Worm (Caenorhabditis elegans) whole organism, L4 larva: Measurements from ENCODE around the gene ceh-30.
A peak's percentile ranks its signal among the peaks of the same experiment; 100 is the strongest.

Experiments
- R02D3.7 ChIP-seq: fragments of 150-350 bp; sonication (generic microtip); optimal IDR thresholded peaks from 3 replicates; lab custom pipeline; 2014; ENCODE audit warnings: missing biosample characterization, missing genetic modification characterization
- T20F7.1 ChIP-seq: fragments of 200-800 bp; sonication (Bioruptor generic); optimal IDR thresholded peaks from 2 replicates; lab custom pipeline; 2018; ENCODE audit warnings: mild to moderate bottlenecking, missing genetic modification characterization, missing compliant biosample characterization
- Y75B8A.6 ChIP-seq: fragments of 200-800 bp; sonication (Bioruptor generic); IDR thresholded peaks from 2 replicates; pipeline ENCODE4 v1.3.6; 2022; ENCODE audit warnings: missing genetic modification reagents, missing genetic modification characterization, missing compliant biosample characterization
- aha-1 ChIP-seq: fragments of 150-350 bp; peaks from one replicate; lab custom pipeline; 2014; ENCODE audit warnings: missing biosample characterization, missing genetic modification characterization
- ama-1 ChIP-seq: fragments of 150-350 bp; optimal IDR thresholded peaks from 2 replicates; lab custom pipeline; 2014; ENCODE audit warnings: inconsistent platforms, mixed read lengths
- attf-4 ChIP-seq: sonication (generic microtip); optimal IDR thresholded peaks from 3 replicates; lab custom pipeline; 2017; ENCODE audit warnings: missing biosample characterization, missing genetic modification characterization
- ceh-20 ChIP-seq: fragments of 200-800 bp; sonication (Bioruptor generic); IDR thresholded peaks from 2 replicates; pipeline ENCODE4 v1.3.6; 2022; ENCODE audit warnings: missing genetic modification reagents, missing genetic modification characterization, missing compliant biosample characterization
- ceh-44 ChIP-seq: fragments of 200-800 bp; sonication (Bioruptor generic); IDR thresholded peaks from 2 replicates; pipeline ENCODE4 v1.3.6; 2022; ENCODE audit warnings: missing genetic modification reagents, missing genetic modification characterization, missing compliant biosample characterization
- ceh-62 ChIP-seq: sonication (generic microtip); optimal IDR thresholded peaks from 2 replicates; lab custom pipeline; 2017; ENCODE audit warnings: missing biosample characterization, missing genetic modification characterization
- ces-1 ChIP-seq: fragments of 150-350 bp; sonication (generic microtip); optimal IDR thresholded peaks from 4 replicates; lab custom pipeline; 2014; ENCODE audit warnings: missing biosample characterization, missing genetic modification reagents, missing genetic modification characterization
- cey-2 ChIP-seq: sonication (generic microtip); optimal IDR thresholded peaks from 3 replicates; lab custom pipeline; 2017; ENCODE audit warnings: missing genetic modification characterization, mild to moderate bottlenecking, missing compliant biosample characterization, antibody characterized with exemption, borderline replicate concordance; ENCODE audit not compliant: insufficient read depth
- ctbp-1 ChIP-seq: fragments of 200-800 bp; sonication (Bioruptor generic); IDR thresholded peaks from 2 replicates; pipeline ENCODE4 v1.3.6; 2022; ENCODE audit warnings: missing genetic modification reagents, missing genetic modification characterization, missing compliant biosample characterization
- daf-16 ChIP-seq, 3 experiments: sonication (generic microtip); optimal IDR thresholded peaks; 2 replicates each; lab custom pipeline; 2016 to 2017; ENCODE audit warnings: missing genetic modification characterization in 3 of 3, missing genetic modification reagents in 3 of 3, mild to moderate bottlenecking in 2 of 3, missing compliant biosample characterization in 2 of 3, missing biosample characterization in 1 of 3, moderate library complexity in 1 of 3
- daf-8 ChIP-seq: fragments of 200-800 bp; sonication (Bioruptor generic); IDR thresholded peaks from 2 replicates; pipeline ENCODE4 v1.3.6; 2022; ENCODE audit warnings: missing genetic modification characterization, missing compliant biosample characterization
- dmd-6 ChIP-seq: fragments of 200-800 bp; sonication (Bioruptor generic); IDR thresholded peaks from 2 replicates; pipeline ENCODE4 v1.3.6; 2022; ENCODE audit warnings: missing genetic modification reagents, missing genetic modification characterization, missing compliant biosample characterization
- fkh-10 ChIP-seq: fragments of 150-350 bp; optimal IDR thresholded peaks from 2 replicates; lab custom pipeline; 2014; ENCODE audit warnings: missing biosample characterization, missing genetic modification reagents, missing genetic modification characterization
- hlh-11 ChIP-seq: fragments of 200-800 bp; sonication (Bioruptor generic); optimal IDR thresholded peaks from 2 replicates; lab custom pipeline; 2018; ENCODE audit warnings: mild to moderate bottlenecking, missing genetic modification characterization, missing compliant biosample characterization
- hlh-30 ChIP-seq: sonication (generic microtip); optimal IDR thresholded peaks from 2 replicates; lab custom pipeline; 2017; ENCODE audit warnings: antibody characterized with exemption, mild to moderate bottlenecking, missing genetic modification characterization, missing compliant biosample characterization; ENCODE audit not compliant: insufficient read depth
- hmg-1.1 ChIP-seq: fragments of 200-800 bp; sonication (Bioruptor generic); IDR thresholded peaks from 2 replicates; pipeline ENCODE4 v1.3.6; 2022; ENCODE audit warnings: missing genetic modification reagents, missing genetic modification characterization, missing compliant biosample characterization
- lin-15B ChIP-seq: fragments of 150-350 bp; sonication (generic microtip); optimal IDR thresholded peaks from 3 replicates; lab custom pipeline; 2014; ENCODE audit warnings: missing biosample characterization, missing genetic modification characterization
- madf-9 ChIP-seq: fragments of 200-800 bp; sonication (Bioruptor generic); conservative IDR thresholded peaks from 2 replicates; pipeline ENCODE4 v1.3.6; 2022; ENCODE audit warnings: missing genetic modification reagents, missing genetic modification characterization, missing compliant biosample characterization
- mes-2 ChIP-seq: sonication (generic microtip); optimal IDR thresholded peaks from 2 replicates; lab custom pipeline; 2016; ENCODE audit warnings: missing genotype, mild to moderate bottlenecking, missing genetic modification characterization, missing compliant biosample characterization; ENCODE audit not compliant: poor library complexity, severe bottlenecking
- mxl-3 ChIP-seq: fragments of 200-800 bp; sonication (Bioruptor generic); optimal IDR thresholded peaks from 2 replicates; lab custom pipeline; 2018; ENCODE audit warnings: mild to moderate bottlenecking, missing genetic modification characterization, missing compliant biosample characterization
- nhr-25 ChIP-seq: sonication (generic microtip); optimal IDR thresholded peaks from 2 replicates; lab custom pipeline; 2017; ENCODE audit warnings: missing genetic modification characterization, mild to moderate bottlenecking, missing compliant biosample characterization, antibody characterized with exemption, moderate library complexity, borderline replicate concordance; ENCODE audit not compliant: insufficient read depth
- nhr-42 ChIP-seq: fragments of 200-800 bp; sonication (Bioruptor generic); IDR thresholded peaks from 2 replicates; pipeline ENCODE4 v1.3.6; 2022; ENCODE audit warnings: missing genetic modification characterization, missing compliant biosample characterization
- nhr-77 ChIP-seq: fragments of 150-350 bp; optimal IDR thresholded peaks from 2 replicates; lab custom pipeline; 2014; ENCODE audit warnings: missing biosample characterization, missing genetic modification characterization
- php-3 ChIP-seq: fragments of 200-800 bp; sonication (Bioruptor generic); IDR thresholded peaks from 2 replicates; pipeline ENCODE4 v1.3.6; 2022; ENCODE audit warnings: missing genetic modification reagents, missing genetic modification characterization, missing compliant biosample characterization
- saeg-2 ChIP-seq: fragments of 200-800 bp; sonication (Bioruptor generic); IDR thresholded peaks from 2 replicates; pipeline ENCODE4 v1.3.6; 2022; ENCODE audit warnings: missing genetic modification reagents, missing genetic modification characterization, missing compliant biosample characterization
- set-16 ChIP-seq: fragments of 200-800 bp; sonication (Bioruptor generic); IDR thresholded peaks from 2 replicates; pipeline ENCODE4 v1.3.6; 2022; ENCODE audit warnings: missing genetic modification reagents, missing genetic modification characterization, missing compliant biosample characterization
- spr-3 ChIP-seq: fragments of 200-800 bp; sonication (Bioruptor generic); optimal IDR thresholded peaks from 2 replicates; lab custom pipeline; 2018; ENCODE audit warnings: mild to moderate bottlenecking, missing genetic modification characterization, missing compliant biosample characterization
- tra-1 ChIP-seq: fragments of 200-800 bp; sonication (Bioruptor generic); IDR thresholded peaks from 2 replicates; pipeline ENCODE4 v1.3.6; 2022; ENCODE audit warnings: missing genetic modification reagents, missing genetic modification characterization, missing compliant biosample characterization
- unc-130 ChIP-seq: sonication (generic microtip); optimal IDR thresholded peaks from 2 replicates; lab custom pipeline; 2016; ENCODE audit warnings: missing genetic modification reagents, missing genetic modification characterization, missing compliant biosample characterization
- unc-62 ChIP-seq, 3 experiments: fragments of 150-350 bp in 1 of 3; sonication (generic microtip); optimal IDR thresholded peaks in 2 of 3; peaks in 1 of 3; 1 replicate in 1 of 3; 2 replicates in 2 of 3; lab custom pipeline; 2014 to 2017; ENCODE audit warnings: missing biosample characterization in 3 of 3, missing genetic modification characterization in 3 of 3, missing genetic modification reagents in 3 of 3, missing genotype in 1 of 3
- vab-7 ChIP-seq: fragments of 200-800 bp; sonication (Bioruptor generic); IDR thresholded peaks from 2 replicates; pipeline ENCODE4 v1.3.6; 2022; ENCODE audit warnings: missing genetic modification reagents, missing genetic modification characterization, missing compliant biosample characterization
- zfp-3 ChIP-seq: fragments of 200-800 bp; sonication (Bioruptor generic); conservative IDR thresholded peaks from 2 replicates; pipeline ENCODE4 v1.3.6; 2022; ENCODE audit warnings: missing genetic modification reagents, missing genetic modification characterization, missing compliant biosample characterization

Gene ceh-30

ce11 chrX:3035972-3036379 is 27.4 kb upstream of the ceh-30 start (continued):
- TF ChIP-seq zfp-3 (peak; percentile 95), nhr-77 (peak; percentile 65), Y75B8A.6 (peak; percentile 97), madf-9 (GFP tag; lab: Robert Waterston, UW) (peak; percentile 97), spr-3 (GFP tag; lab: Kevin White, UChicago) (peak; percentile 93), ceh-44 (GFP tag; lab: Robert Waterston, UW) (peak; percentile 97), dmd-6 (GFP tag; lab: Robert Waterston, UW) (peak; percentile 92), daf-8 (GFP tag; lab: Robert Waterston, UW) (peak; percentile 95), saeg-2 (GFP tag; lab: Robert Waterston, UW) (peak; percentile 95), ama-1 (lab: Kevin White, UChicago) (no peak), vab-7 (peak; percentile 99), R02D3.7 (tag; lab: Kevin White, UChicago) (peak; percentile 29), daf-16 (GFP tag; optimal IDR thresholded peaks at IDR 0.05; lab: Kevin White, UChicago) (peak; percentile 84 to 96), daf-16 (tag; optimal IDR thresholded peaks at IDR 0.05; lab: Kevin White, UChicago) (peak; percentile 85)
- TF ChIP-seq, all 104 proteins: peak for 87

- TF ChIP-seq nhr-42, result no peak
- TF ChIP-seq mes-2 (tag; lab: Kevin White, UChicago), result no peak
- no peak for TF ChIP-seq T20F7.1 (GFP tag; lab: Kevin White, UChicago)
- TF ChIP-seq cey-2, result no peak
- no peak for TF ChIP-seq ceh-20 (GFP tag; lab: Robert Waterston, UW)
- no peak for TF ChIP-seq php-3 (GFP tag; lab: Robert Waterston, UW)
- TF ChIP-seq ceh-62 (tag; lab: Kevin White, UChicago), result no peak
- TF ChIP-seq lin-15B (tag; lab: Kevin White, UChicago), result no peak
- TF ChIP-seq hlh-30 (tag; lab: Kevin White, UChicago), result no peak
- TF ChIP-seq ces-1 (GFP tag; lab: Kevin White, UChicago), result peak; percentile 53
- peak; percentile 33 for TF ChIP-seq fkh-10 (GFP tag; lab: Kevin White, UChicago)
- TF ChIP-seq mxl-3 (GFP tag; lab: Kevin White, UChicago), result no peak
Measured at ce11 chrX:3040021-3040420, 23.4 kb upstream of the ceh-30 start.

DNA sequence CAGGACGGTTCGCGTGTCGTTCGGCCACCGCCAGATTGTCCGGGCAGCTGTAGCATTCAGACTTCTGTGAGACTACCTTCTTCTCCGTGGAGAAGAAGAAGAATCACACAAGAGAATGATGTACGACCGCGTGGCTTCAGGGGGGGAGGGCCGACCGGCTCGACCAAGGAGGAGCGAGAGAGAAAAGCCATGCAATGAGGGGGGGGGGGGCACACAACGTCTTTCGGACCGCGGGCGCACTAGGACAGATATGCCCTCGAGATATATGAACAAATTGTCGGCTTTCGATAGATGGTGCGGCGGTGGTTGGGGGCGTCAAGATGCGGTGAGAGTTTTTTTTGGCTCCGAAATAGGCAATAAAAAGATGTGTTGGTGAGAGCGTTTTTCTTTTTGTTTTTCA is 22.8 kb upstream of the ceh-30 start:
- TF ChIP-seq nhr-25 (tag; lab: Kevin White, UChicago), result no peak
- TF ChIP-seq ctbp-1 (GFP tag; lab: Robert Waterston, UW), result 0 out of 2 replicates have a peak, but pooled peaks have one; percentile 36
- peak; percentile 83 for TF ChIP-seq set-16 (GFP tag; lab: Robert Waterston, UW)
- 0 out of 2 replicates have a peak, but pooled peaks have one; percentile 40 for TF ChIP-seq hmg-1.1 (GFP tag; lab: Robert Waterston, UW)
- TF ChIP-seq unc-62 (GFP tag; optimal IDR thresholded peaks at IDR 0.05 in 1 of 2; lab: Kevin White, UChicago), result peak in 1 of 2 experiments; percentile 14
- no peak for TF ChIP-seq unc-62 (tag; optimal IDR thresholded peaks at IDR 0.05; lab: Kevin White, UChicago)
- TF ChIP-seq attf-4 (tag; lab: Kevin White, UChicago), result no peak
- TF ChIP-seq ama-1 (lab: Kevin White, UChicago), result no peak
- TF ChIP-seq aha-1 (tag; lab: Kevin White, UChicago), result peak; percentile 69
- TF ChIP-seq mxl-3 (GFP tag; lab: Kevin White, UChicago), result peak; percentile 28
- TF ChIP-seq hlh-30 (tag; lab: Kevin White, UChicago), result peak; percentile 22
- peak; percentile 8 for TF ChIP-seq hlh-11
- TF ChIP-seq, all 104 proteins: peak for 8

DNA sequence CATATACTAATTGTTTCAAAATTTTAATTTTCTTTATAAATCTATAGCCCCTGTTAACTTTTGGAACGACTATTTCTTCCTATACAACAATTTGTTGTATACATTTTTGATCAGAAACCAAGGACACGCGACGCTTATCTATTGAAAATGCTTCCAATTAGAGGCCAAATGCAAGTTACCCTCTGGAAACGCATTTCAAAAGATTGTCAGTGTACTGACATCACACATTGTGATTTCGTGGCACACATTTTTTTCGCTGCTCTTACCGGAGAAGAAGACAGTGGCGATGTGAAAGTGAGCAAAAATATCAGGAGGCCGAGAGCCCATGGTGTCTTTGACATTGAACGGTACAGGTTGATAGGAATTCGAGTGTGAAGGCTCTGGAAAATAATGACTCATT is 17.9 kb upstream of the ceh-30 start, which contains the start of gene cnnm-3:
TSS of gene cnnm-3 (minus strand) at position 382 of the 400 bp plus-strand sequence.
- peak; percentile 74 for TF ChIP-seq dmd-6 (GFP tag; lab: Robert Waterston, UW)
- peak; percentile 19 for TF ChIP-seq hlh-11
- TF ChIP-seq tra-1 (GFP tag; lab: Robert Waterston, UW), result 0 out of 2 replicates have a peak, but pooled peaks have one; percentile 5
- no peak for TF ChIP-seq ceh-20 (GFP tag; lab: Robert Waterston, UW)
- TF ChIP-seq unc-130 (GFP tag; lab: Kevin White, UChicago), result no peak
